Worm (Caenorhabditis elegans): ENCODE data around the gene srh-85.

Gene srh-85

DNA sequence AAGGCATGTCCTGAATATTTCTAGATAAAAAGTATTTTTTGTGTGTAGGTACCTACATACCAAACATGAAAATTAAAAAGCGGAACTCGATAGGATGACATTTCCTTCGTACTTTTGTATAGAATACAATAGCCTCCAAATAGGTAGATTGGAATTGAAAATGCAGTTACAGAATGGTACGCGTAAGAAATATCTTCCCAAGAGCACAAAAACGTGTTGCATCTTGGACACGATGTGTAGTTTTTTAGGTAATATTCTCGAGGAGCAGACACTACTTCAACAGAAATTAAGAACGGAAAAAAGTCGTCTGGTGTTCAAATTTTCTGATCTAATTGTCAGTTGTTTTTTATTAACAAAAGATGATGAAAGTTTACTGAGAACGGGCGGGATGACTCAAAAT lies at the start of gene srh-85:
TSS of gene srh-85 (minus strand) at position 101 of the 400 bp plus-strand sequence.
- TF ChIP-seq B0035.1 (tag; optimal IDR thresholded peaks at IDR 0.05): no peak
- TF ChIP-seq zfh-2 (GFP tag; conservative IDR thresholded peaks at IDR 0.05): no peak
- no peak for TF ChIP-seq ceh-100 (GFP tag; IDR thresholded peaks at IDR 0.05)
- TF ChIP-seq B0336.3 (GFP tag; IDR thresholded peaks at IDR 0.05): no peak
- TF ChIP-seq nfya-2 (GFP tag; IDR thresholded peaks at IDR 0.05): no peak
- no peak for TF ChIP-seq ceh-27 (GFP tag; optimal IDR thresholded peaks at IDR 0.05)
- TF ChIP-seq F39B2.1 (GFP tag; IDR thresholded peaks at IDR 0.05): no peak
- no peak for TF ChIP-seq ZK185.1 (tag; optimal IDR thresholded peaks at IDR 0.05; ENCODE audit: poor library complexity, severe bottlenecking)
- no peak for TF ChIP-seq F33H1.4 (GFP tag; IDR thresholded peaks at IDR 0.05)
- no peak for TF ChIP-seq ceh-91 (GFP tag; IDR thresholded peaks at IDR 0.05)
- TF ChIP-seq nhr-179 (tag; optimal IDR thresholded peaks at IDR 0.05): no peak
- TF ChIP-seq Y56A3A.18 (GFP tag; IDR thresholded peaks at IDR 0.05): no peak

- TF ChIP-seq nhr-179 (tag; optimal IDR thresholded peaks at IDR 0.05) (no peak), Y56A3A.18 (GFP tag; IDR thresholded peaks at IDR 0.05) (no peak), attf-5 (GFP tag; optimal IDR thresholded peaks at IDR 0.05) (no peak), ztf-6 (GFP tag; IDR thresholded peaks at IDR 0.05) (no peak), F39B2.1 (GFP tag; IDR thresholded peaks at IDR 0.05) (no peak), xnd-1 (tag; optimal IDR thresholded peaks at IDR 0.05) (no peak), C17E4.6 (GFP tag; IDR thresholded peaks at IDR 0.05) (no peak), zim-3 (tag; optimal IDR thresholded peaks at IDR 0.05) (no peak), dpl-1 (GFP tag; optimal IDR thresholded peaks at IDR 0.05) (no peak), nfyb-1 (GFP tag; IDR thresholded peaks at IDR 0.05) (no peak), unc-130 (GFP tag; optimal IDR thresholded peaks at IDR 0.05) (no peak), rec-8 (tag; optimal IDR thresholded peaks at IDR 0.05) (no peak), Y79H2A.3 (GFP tag; conservative IDR thresholded peaks at IDR 0.05) (no peak), bed-1 (GFP tag; IDR thresholded peaks at IDR 0.05) (no peak), nfya-1 (tag; optimal IDR thresholded peaks at IDR 0.05; ENCODE audit: borderline replicate concordance, insufficient read depth) (no peak), hlh-26 (GFP tag; conservative IDR thresholded peaks at IDR 0.05) (no peak), D2030.7 (GFP tag; IDR thresholded peaks at IDR 0.05) (no peak), F55B11.4 (tag; optimal IDR thresholded peaks at IDR 0.05; ENCODE audit: borderline replicate concordance, insufficient read depth) (no peak), F22D6.2 (tag; optimal IDR thresholded peaks at IDR 0.05) (no peak)
These were observed 46.9 kb upstream of the srh-85 start, which contains the start of gene srw-8 for ce11 chrV:3034236-3034635. Gene srw-8, minus strand, starts transcription at chrV:3034336.

DNA sequence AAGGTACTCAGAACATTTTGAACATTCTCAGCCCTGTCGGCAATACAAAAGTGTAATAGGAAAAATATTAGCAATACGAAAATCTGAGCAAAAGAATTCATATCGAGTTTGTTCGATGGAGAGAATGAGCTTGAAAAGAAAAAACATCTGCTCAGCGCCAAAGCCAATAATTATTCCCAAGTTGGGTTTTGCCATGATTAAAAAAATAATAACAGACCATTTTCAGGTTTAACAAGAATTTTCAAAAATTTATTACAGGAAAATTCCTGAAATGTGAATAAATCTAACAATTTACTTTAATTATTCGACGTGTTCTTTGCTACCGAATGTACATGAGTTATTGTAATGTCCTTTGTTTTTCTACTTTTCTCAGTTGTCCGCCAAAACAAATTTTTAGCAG lies 45.0 kb upstream of the srh-85 start, which contains the start of gene irld-38:
TSS of gene irld-38 (minus strand) at position 101 of the 400 bp plus-strand sequence.
- TF ChIP-seq F57A8.1 (GFP tag; optimal IDR thresholded peaks at IDR 0.05) (no peak), rec-8 (tag; optimal IDR thresholded peaks at IDR 0.05) (no peak), xnd-1 (tag; optimal IDR thresholded peaks at IDR 0.05) (no peak), nfya-2 (GFP tag; IDR thresholded peaks at IDR 0.05) (no peak), D2030.7 (GFP tag; IDR thresholded peaks at IDR 0.05) (no peak), mcd-1 (GFP tag; IDR thresholded peaks at IDR 0.05) (no peak), F22D6.2 (tag; optimal IDR thresholded peaks at IDR 0.05) (no peak), mel-28 (tag; optimal IDR thresholded peaks at IDR 0.05; ENCODE audit: borderline replicate concordance) (no peak), nfyb-1 (GFP tag; IDR thresholded peaks at IDR 0.05) (no peak), C17E4.6 (GFP tag; IDR thresholded peaks at IDR 0.05) (no peak), him-1 (tag; optimal IDR thresholded peaks at IDR 0.05) (no peak), hlh-26 (GFP tag; conservative IDR thresholded peaks at IDR 0.05) (no peak), bed-1 (GFP tag; IDR thresholded peaks at IDR 0.05) (no peak), ztf-22 (GFP tag; optimal IDR thresholded peaks at IDR 0.05) (no peak), F49E8.2 (tag; optimal IDR thresholded peaks at IDR 0.05; ENCODE audit: insufficient read depth) (no peak), ceh-91 (GFP tag; IDR thresholded peaks at IDR 0.05) (no peak), ztf-18 (tag; optimal IDR thresholded peaks at IDR 0.05) (no peak)

All from whole organism, young adult.